Worm (Caenorhabditis elegans) whole organism, L2 larva: ENCODE results near the gene soc-2.

Experiments used
- C34F6.9 ChIP-seq: fragments of 150-350 bp; optimal IDR thresholded peaks from 2 replicates; lab custom pipeline; 2014; ENCODE audit warnings: missing biosample characterization, missing genetic modification characterization
- F13H6.1 ChIP-seq: sonication (generic microtip); optimal IDR thresholded peaks from 2 replicates; lab custom pipeline; 2016; ENCODE audit warnings: missing genetic modification characterization, missing compliant biosample characterization
- R02D3.7 ChIP-seq: fragments of 150-350 bp; optimal IDR thresholded peaks from 2 replicates; lab custom pipeline; 2014; ENCODE audit warnings: missing biosample characterization, missing genetic modification characterization
- Y55F3AM.14 ChIP-seq: fragments of 200-800 bp; sonication (Bioruptor generic); optimal IDR thresholded peaks from 2 replicates; lab custom pipeline; 2018; ENCODE audit warnings: mild to moderate bottlenecking, missing genetic modification characterization, missing compliant biosample characterization
- aly-2 ChIP-seq: fragments of 150-350 bp; optimal IDR thresholded peaks from 2 replicates; lab custom pipeline; 2014; ENCODE audit warnings: missing biosample characterization, missing genetic modification characterization
- ama-1 ChIP-seq: fragments of 150-350 bp; optimal IDR thresholded peaks from 2 replicates; lab custom pipeline; 2018; ENCODE audit warnings: inconsistent platforms
- blmp-1 ChIP-seq: sonication (generic microtip); optimal IDR thresholded peaks from 2 replicates; lab custom pipeline; 2017; ENCODE audit warnings: missing genetic modification characterization, mild to moderate bottlenecking, missing compliant biosample characterization, antibody characterized with exemption, moderate library complexity; ENCODE audit not compliant: insufficient read depth
- ceh-82 ChIP-seq: fragments of 150-350 bp; optimal IDR thresholded peaks from 2 replicates; lab custom pipeline; 2014; ENCODE audit warnings: missing biosample characterization, missing genetic modification characterization
- egl-27 ChIP-seq: sonication (generic microtip); optimal IDR thresholded peaks from 3 replicates; lab custom pipeline; 2017; ENCODE audit warnings: missing biosample characterization, missing genetic modification reagents, missing genetic modification characterization
- elt-1 ChIP-seq: fragments of 150-350 bp; optimal IDR thresholded peaks from 2 replicates; lab custom pipeline; 2014; ENCODE audit warnings: missing biosample characterization, missing genetic modification characterization
- elt-3 ChIP-seq: sonication (generic microtip); optimal IDR thresholded peaks from 2 replicates; lab custom pipeline; 2017; ENCODE audit warnings: missing biosample characterization, missing genetic modification characterization
- fos-1 ChIP-seq: fragments of 150-350 bp; optimal IDR thresholded peaks from 2 replicates; lab custom pipeline; 2014; ENCODE audit warnings: missing biosample characterization, missing genetic modification characterization
- lin-39 ChIP-seq: fragments of 150-350 bp; optimal IDR thresholded peaks from 2 replicates; lab custom pipeline; 2014; ENCODE audit warnings: missing biosample characterization, missing genetic modification reagents, missing genetic modification characterization
- mbf-1 ChIP-seq: sonication (generic microtip); optimal IDR thresholded peaks from 2 replicates; lab custom pipeline; 2017; ENCODE audit warnings: missing biosample characterization, missing genetic modification characterization
- nhr-11 ChIP-seq: fragments of 150-350 bp; optimal IDR thresholded peaks from 2 replicates; lab custom pipeline; 2014; ENCODE audit warnings: missing biosample characterization, missing genetic modification characterization
- nhr-129 ChIP-seq: fragments of 150-350 bp; optimal IDR thresholded peaks from 2 replicates; lab custom pipeline; 2014; ENCODE audit warnings: missing biosample characterization, missing genetic modification characterization
- nhr-21 ChIP-seq: fragments of 150-350 bp; optimal IDR thresholded peaks from 2 replicates; lab custom pipeline; 2014; ENCODE audit warnings: missing biosample characterization, missing genetic modification characterization
- nhr-25 ChIP-seq: fragments of 150-350 bp; sonication (generic microtip); optimal IDR thresholded peaks from 3 replicates; lab custom pipeline; 2014; ENCODE audit warnings: missing biosample characterization, missing genetic modification characterization
- nhr-6 ChIP-seq: fragments of 150-350 bp; optimal IDR thresholded peaks from 2 replicates; lab custom pipeline; 2014; ENCODE audit warnings: missing biosample characterization, missing genetic modification characterization
- nhr-77 ChIP-seq: fragments of 150-350 bp; optimal IDR thresholded peaks from 2 replicates; lab custom pipeline; 2014; ENCODE audit warnings: missing biosample characterization, missing genetic modification characterization
- sma-3 ChIP-seq: sonication (generic microtip); optimal IDR thresholded peaks from 2 replicates; lab custom pipeline; 2016; ENCODE audit warnings: missing genetic modification reagents, missing genetic modification characterization, missing compliant biosample characterization
- sma-9 ChIP-seq, 2 experiments: fragments of 150-350 bp in 1 of 2; sonication (generic microtip) in 1 of 2; optimal IDR thresholded peaks; 2 replicates each; lab custom pipeline; 2014 to 2016; ENCODE audit warnings: missing genetic modification characterization in 2 of 2, mild to moderate bottlenecking in 1 of 2, missing biosample characterization in 1 of 2, missing compliant biosample characterization in 1 of 2, missing genetic modification reagents in 1 of 2, moderate library complexity in 1 of 2
- unc-55 ChIP-seq: fragments of 150-350 bp; sonication (generic microtip); optimal IDR thresholded peaks from 3 replicates; lab custom pipeline; 2014; ENCODE audit warnings: missing biosample characterization, missing genetic modification reagents, missing genetic modification characterization
- zag-1 ChIP-seq: fragments of 150-350 bp; optimal IDR thresholded peaks from 2 replicates; lab custom pipeline; 2014; ENCODE audit warnings: missing biosample characterization, missing genetic modification characterization
- ztf-1 ChIP-seq: fragments of 200-800 bp; sonication (Bioruptor generic); conservative IDR thresholded peaks from 2 replicates; pipeline ENCODE4 v1.3.6; 2022; ENCODE audit warnings: missing genetic modification characterization, missing compliant biosample characterization
- ztf-11 ChIP-seq: sonication (generic microtip); optimal IDR thresholded peaks from 2 replicates; lab custom pipeline; 2017; ENCODE audit warnings: missing biosample characterization, missing genetic modification characterization
- ztf-4 ChIP-seq: fragments of 150-350 bp; optimal IDR thresholded peaks from 2 replicates; lab custom pipeline; 2014; ENCODE audit warnings: missing biosample characterization, missing genetic modification characterization

soc-2 gene

DNA sequence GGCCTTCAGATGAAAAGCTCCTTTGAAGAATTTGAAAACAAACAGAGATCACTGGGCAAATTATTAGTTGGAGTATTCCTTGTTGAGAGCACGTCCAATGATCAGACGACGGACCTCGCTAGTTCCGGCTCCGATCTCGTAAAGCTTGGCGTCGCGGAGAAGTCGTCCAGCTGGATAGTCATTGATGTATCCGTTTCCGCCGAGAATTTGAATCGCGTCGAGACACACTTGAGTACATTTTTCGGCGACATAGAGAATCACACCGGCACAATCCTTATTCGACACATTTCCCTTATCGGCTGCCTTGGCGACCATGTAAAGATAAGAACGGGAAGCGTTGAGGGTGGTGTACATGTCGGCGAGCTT lies 65.3 kb downstream of the soc-2 start:
- no peak for TF ChIP-seq unc-55 (GFP tag; lab: Kevin White, UChicago)
- TF ChIP-seq nhr-6 (tag; lab: Kevin White, UChicago), result no peak
- TF ChIP-seq sma-9 (GFP tag; optimal IDR thresholded peaks at IDR 0.05; lab: Kevin White, UChicago), result peak; percentile 18
- no peak for TF ChIP-seq sma-9 (tag; optimal IDR thresholded peaks at IDR 0.05; lab: Kevin White, UChicago)
- no peak for TF ChIP-seq blmp-1 (tag; lab: Kevin White, UChicago)

DNA sequence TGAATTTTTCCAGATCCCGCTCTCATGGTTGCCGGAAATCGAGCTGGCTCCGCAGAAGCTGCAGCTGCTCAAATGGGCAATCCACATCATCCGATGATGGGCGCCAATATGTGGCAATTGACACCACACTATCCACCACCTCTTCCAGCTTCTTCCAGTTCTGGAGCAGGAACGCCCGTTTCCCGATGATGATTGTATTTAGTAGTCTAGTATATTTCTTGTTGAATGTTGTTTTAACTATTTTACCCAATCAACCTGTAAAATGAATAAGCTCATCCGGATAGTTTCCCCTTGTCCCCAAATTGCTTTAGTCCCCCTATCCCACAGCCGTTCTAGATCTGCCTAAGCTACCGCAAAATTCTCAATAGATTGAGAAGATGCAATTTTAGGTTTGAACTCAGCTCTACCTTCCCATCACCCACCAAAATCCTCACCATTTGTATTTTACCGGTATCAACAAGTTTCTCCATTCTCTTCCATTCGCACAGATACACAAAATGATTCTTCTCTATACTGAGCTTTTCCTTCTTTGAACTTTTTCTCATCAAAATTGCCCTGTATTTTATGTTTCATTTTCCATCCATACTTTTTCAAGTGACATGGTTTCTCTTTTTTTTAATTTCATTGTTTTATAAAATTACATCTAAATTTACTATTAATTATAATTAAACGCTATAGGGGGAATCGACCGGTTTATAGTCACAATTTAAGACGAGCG lies 65.9 kb downstream of the soc-2 start:
- TF ChIP-seq nhr-21 (no peak), F13H6.1 (tag; lab: Kevin White, UChicago) (peak; percentile 9), Y55F3AM.14 (GFP tag; lab: Kevin White, UChicago) (peak; percentile 16)

DNA sequence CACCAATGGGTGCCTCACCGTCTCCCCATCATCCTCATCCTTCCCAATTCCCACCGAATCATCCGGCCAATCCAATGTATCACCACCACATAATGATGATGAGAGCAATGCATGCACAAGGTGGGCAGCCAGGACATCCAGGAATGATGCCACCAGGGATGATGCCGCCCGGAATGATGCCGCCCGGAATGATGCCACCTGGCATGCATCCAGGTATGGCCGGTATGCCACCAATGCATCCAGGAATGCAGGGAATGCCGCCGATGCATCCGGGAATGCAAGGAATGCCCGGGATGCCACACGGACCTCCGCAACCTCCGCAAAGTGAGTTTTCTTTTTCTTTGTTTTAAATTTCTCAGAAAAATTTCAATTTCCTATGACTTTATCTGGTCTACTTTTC lies 66.5 kb downstream of the soc-2 start:
- no peak for TF ChIP-seq elt-3 (tag; lab: Kevin White, UChicago)
- peak; percentile 9 for TF ChIP-seq Y55F3AM.14 (GFP tag; lab: Kevin White, UChicago)
- TF ChIP-seq, all 48 proteins: peak for 1

DNA sequence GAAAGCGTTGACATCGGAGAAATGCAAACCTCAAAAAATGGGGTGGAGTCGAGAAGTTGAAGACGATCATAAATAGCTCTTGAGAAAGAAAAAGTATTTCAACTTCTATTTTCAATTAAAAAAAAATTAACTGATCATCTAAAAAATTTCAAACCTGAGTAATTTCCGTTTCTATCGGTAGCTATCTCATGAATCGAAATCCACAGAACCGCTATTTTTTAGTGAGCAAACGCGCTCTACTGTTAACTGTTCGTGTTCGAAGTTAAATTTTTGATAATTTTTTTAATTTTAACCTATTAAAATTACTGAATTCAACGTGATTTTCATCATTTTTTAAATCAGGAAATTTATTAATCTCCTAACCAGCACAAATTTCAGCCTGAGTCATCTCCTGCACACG lies 68.5 kb downstream of the soc-2 start:
- TF ChIP-seq egl-27 (no peak), elt-1 (tag; lab: Kevin White, UChicago) (no peak), blmp-1 (tag; lab: Kevin White, UChicago) (no peak), unc-55 (GFP tag; lab: Kevin White, UChicago) (no peak), ceh-82 (no peak), nhr-11 (tag; lab: Kevin White, UChicago) (no peak), mbf-1 (tag; lab: Kevin White, UChicago) (no peak), sma-3 (GFP tag; lab: Kevin White, UChicago) (no peak), ztf-1 (GFP tag; lab: Robert Waterston, UW) (no peak), lin-39 (tag; lab: Kevin White, UChicago) (no peak)

DNA sequence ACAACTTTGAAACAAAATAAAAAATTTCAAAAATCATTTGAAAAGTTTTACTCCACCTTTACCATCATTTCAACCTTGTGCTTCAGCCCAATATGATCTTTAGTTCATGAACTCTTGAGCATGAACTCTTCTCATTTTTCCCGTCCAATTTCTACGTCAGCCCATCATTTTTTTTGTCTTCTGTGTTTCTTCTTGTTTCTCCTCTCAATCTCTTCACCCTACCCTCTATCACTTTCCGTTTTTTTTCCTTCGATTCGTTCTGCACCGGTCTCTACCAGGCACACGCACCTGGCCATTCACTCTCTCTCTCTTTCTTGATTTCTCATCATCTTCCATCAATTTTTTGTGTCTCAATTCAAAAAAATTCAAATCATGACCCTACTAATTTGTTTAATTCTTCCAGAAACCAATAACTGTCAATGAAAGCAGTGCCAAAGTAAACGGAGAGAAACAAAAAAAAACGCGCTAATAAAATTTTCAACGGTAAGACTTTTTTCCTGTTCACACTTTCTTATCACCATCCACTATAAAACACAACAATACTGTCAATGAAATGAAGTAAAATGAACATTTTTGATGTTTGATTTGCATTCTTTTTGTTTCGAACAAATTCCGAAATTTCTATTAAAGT lies 69.3 kb downstream of the soc-2 start, which contains the start of gene pygo-1:
TSS of gene pygo-1 (plus strand) at position 404 of the 631 bp plus-strand sequence.
- peak; percentile 54 for TF ChIP-seq fos-1 (tag; lab: Kevin White, UChicago)
- no peak for TF ChIP-seq elt-3 (tag; lab: Kevin White, UChicago)
- TF ChIP-seq egl-27, result no peak
- TF ChIP-seq sma-9 (GFP tag; optimal IDR thresholded peaks at IDR 0.05; lab: Kevin White, UChicago), result peak; percentile 57
- no peak for TF ChIP-seq sma-9 (tag; optimal IDR thresholded peaks at IDR 0.05; lab: Kevin White, UChicago)
- TF ChIP-seq aly-2 (tag; lab: Kevin White, UChicago), result no peak
- TF ChIP-seq blmp-1 (tag; lab: Kevin White, UChicago), result peak; percentile 45
- no peak for TF ChIP-seq ztf-11 (tag; lab: Kevin White, UChicago)
- peak; percentile 6 for TF ChIP-seq F13H6.1 (tag; lab: Kevin White, UChicago)
- TF ChIP-seq nhr-77 (tag; lab: Kevin White, UChicago), result no peak
- TF ChIP-seq, all 48 proteins: peak for 4

DNA sequence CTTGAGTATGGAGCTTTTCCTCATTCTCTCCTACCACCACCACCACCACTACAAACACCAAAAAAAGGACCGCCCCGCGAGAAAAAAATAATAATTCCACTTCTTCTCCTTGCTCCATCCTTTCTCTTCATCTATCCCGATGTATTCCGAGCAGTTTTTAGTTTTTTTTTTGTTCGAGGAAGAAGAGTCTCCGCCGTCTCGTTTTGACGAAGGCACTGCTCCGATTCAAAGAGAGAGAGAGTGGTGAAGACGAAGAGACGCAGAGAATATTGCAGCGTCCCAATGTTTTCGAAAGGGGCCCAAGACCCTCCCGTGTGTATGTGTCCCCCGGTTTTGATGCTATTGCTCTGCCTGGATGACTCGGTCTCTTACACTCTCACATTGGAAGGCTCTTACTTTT lies 71.2 kb downstream of the soc-2 start:
- TF ChIP-seq zag-1 (peak; percentile 35), ama-1 (lab: Kevin White, UChicago) (no peak), unc-55 (GFP tag; lab: Kevin White, UChicago) (peak; percentile 25), Y55F3AM.14 (GFP tag; lab: Kevin White, UChicago) (peak; percentile 22), ztf-1 (GFP tag; lab: Robert Waterston, UW) (no peak), aly-2 (tag; lab: Kevin White, UChicago) (no peak), C34F6.9 (tag; lab: Kevin White, UChicago) (peak; percentile 6), lin-39 (tag; lab: Kevin White, UChicago) (no peak), nhr-129 (peak; percentile 9), ztf-4 (tag; lab: Kevin White, UChicago) (no peak), mbf-1 (tag; lab: Kevin White, UChicago) (no peak), nhr-25 (tag; lab: Kevin White, UChicago) (no peak), F13H6.1 (tag; lab: Kevin White, UChicago) (peak; percentile 33), R02D3.7 (tag; lab: Kevin White, UChicago) (no peak)
- TF ChIP-seq, all 48 proteins: peak for 6
